Worm (Caenorhabditis elegans) whole organism, midembryonic: ENCODE data around the gene lgc-25.

Experiments used
- T22C8.4 ChIP-seq: fragments of 200-800 bp; sonication (Bioruptor generic); IDR thresholded peaks from 2 replicates; pipeline ENCODE4 v1.3.6; 2022; ENCODE audit warnings: missing genetic modification characterization, missing compliant biosample characterization
- cog-1 ChIP-seq: sonication (generic microtip); optimal IDR thresholded peaks from 2 replicates; lab custom pipeline; 2016; ENCODE audit warnings: missing genetic modification characterization, missing compliant biosample characterization
- flt-1 ChIP-seq: fragments of 200-800 bp; sonication (Bioruptor generic); IDR thresholded peaks from 2 replicates; pipeline ENCODE4 v1.3.6; 2022; ENCODE audit warnings: missing genetic modification characterization, missing compliant biosample characterization
- ref-1 ChIP-seq: fragments of 200-800 bp; sonication (Bioruptor generic); conservative IDR thresholded peaks from 2 replicates; pipeline ENCODE4 v1.3.6; 2022; ENCODE audit warnings: missing genetic modification reagents, missing genetic modification characterization, missing compliant biosample characterization
- tab-1 ChIP-seq: fragments of 200-800 bp; sonication (Bioruptor generic); IDR thresholded peaks from 2 replicates; pipeline ENCODE4 v1.3.6; 2022; ENCODE audit warnings: missing genetic modification characterization, missing compliant biosample characterization

ce11 chrX:14141344-14141841 lies 20.1 kb downstream of the lgc-25 start:
- no peak for TF ChIP-seq tab-1 (GFP tag; lab: Robert Waterston, UW)
- TF ChIP-seq ref-1 (GFP tag; lab: Robert Waterston, UW) = no peak
- no peak for TF ChIP-seq T22C8.4
- TF ChIP-seq flt-1 (GFP tag; lab: Robert Waterston, UW) = no peak
- no peak for TF ChIP-seq cog-1
